Fruit fly (Drosophila melanogaster) whole organism, wandering third instar larva: ENCODE data around the gene CG4558.

ENCODE experiments used
- Abd-B ChIP-seq: fragments of >200 bp; optimal IDR thresholded peaks from 2 replicates; lab custom pipeline; 2017; ENCODE audit warnings: missing biosample characterization, missing genetic modification characterization
- CG32264 ChIP-seq: fragments of 200-800 bp; sonication (Bioruptor generic); optimal IDR thresholded peaks from 2 replicates; lab custom pipeline; 2016; ENCODE audit warnings: missing biosample characterization, missing genetic modification characterization
- CG9705 ChIP-seq: fragments of 200-800 bp; sonication (Bioruptor generic); optimal IDR thresholded peaks from 2 replicates; lab custom pipeline; 2018; ENCODE audit warnings: missing biosample characterization, mild to moderate bottlenecking, missing genetic modification characterization
- Dfd ChIP-seq: fragments of >200 bp; optimal IDR thresholded peaks from 2 replicates; lab custom pipeline; 2017; ENCODE audit warnings: missing biosample characterization, missing genetic modification characterization
- Dif ChIP-seq: fragments of 200-275, 200-300 bp; sonication (Bioruptor generic); optimal IDR thresholded peaks from 2 replicates; lab custom pipeline; 2018; ENCODE audit warnings: missing biosample characterization, missing genetic modification characterization; ENCODE audit not compliant: partially characterized antibody
- GATAd ChIP-seq: sonication (Bioruptor generic); optimal IDR thresholded peaks from 2 replicates; lab custom pipeline; 2016; ENCODE audit warnings: missing biosample characterization, missing genetic modification characterization
- HLH106 ChIP-seq: fragments of 200-800 bp; optimal IDR thresholded peaks from 3 replicates; lab custom pipeline; 2019; ENCODE audit warnings: missing biosample characterization, mild to moderate bottlenecking, missing genetic modification characterization, moderate library complexity
- Hnf4 ChIP-seq: fragments of 200-800 bp; sonication (Bioruptor generic); optimal IDR thresholded peaks from 2 replicates; lab custom pipeline; 2016; ENCODE audit warnings: missing biosample characterization, mild to moderate bottlenecking, missing genetic modification characterization
- Hr78 ChIP-seq: fragments of >200 bp; optimal IDR thresholded peaks from 2 replicates; lab custom pipeline; 2017; ENCODE audit warnings: missing biosample characterization, missing genetic modification characterization
- Hr83 ChIP-seq: fragments of 200-300 bp; sonication (Bioruptor generic); optimal IDR thresholded peaks from 2 replicates; lab custom pipeline; 2016; ENCODE audit warnings: missing biosample characterization, mild to moderate bottlenecking, missing genetic modification characterization, moderate library complexity; ENCODE audit not compliant: poor library complexity, severe bottlenecking
- Jra ChIP-seq: sonication (Bioruptor generic); optimal IDR thresholded peaks from 2 replicates; lab custom pipeline; 2016; ENCODE audit warnings: missing biosample characterization, missing genetic modification characterization
- Mio ChIP-seq: sonication (Bioruptor generic); optimal IDR thresholded peaks from 2 replicates; lab custom pipeline; 2016; ENCODE audit warnings: missing biosample characterization, missing genetic modification characterization
- Myc ChIP-seq: fragments of >200 bp; optimal IDR thresholded peaks from 2 replicates; lab custom pipeline; 2017
- N ChIP-seq: fragments of >200 bp; optimal IDR thresholded peaks from 2 replicates; lab custom pipeline; 2018; ENCODE audit warnings: missing biosample characterization, missing external identifiers, missing genetic modification characterization
- OdsH ChIP-seq: fragments of 200-800 bp; sonication (Bioruptor generic); optimal IDR thresholded peaks from 2 replicates; lab custom pipeline; 2016; ENCODE audit warnings: missing biosample characterization, mild to moderate bottlenecking, missing genetic modification characterization
- Rel ChIP-seq, 2 experiments: fragments of 200-800 bp; sonication (Bioruptor generic) in 1 of 2; optimal IDR thresholded peaks; 2 replicates in 1 of 2; 3 replicates in 1 of 2; lab custom pipeline; 2016 to 2019; ENCODE audit warnings: mild to moderate bottlenecking in 2 of 2, missing biosample characterization in 2 of 2, missing genetic modification characterization in 2 of 2, moderate library complexity in 1 of 2
- Sp1 ChIP-seq: fragments of 200-800 bp; sonication (Bioruptor generic); optimal IDR thresholded peaks from 3 replicates; lab custom pipeline; 2019; ENCODE audit warnings: missing biosample characterization, mild to moderate bottlenecking, missing genetic modification characterization, moderate library complexity
- Vsx2 ChIP-seq: fragments of 200-300, 225-300 bp; sonication (Bioruptor generic); optimal IDR thresholded peaks from 2 replicates; lab custom pipeline; 2018; ENCODE audit warnings: missing biosample characterization, missing genetic modification characterization; ENCODE audit not compliant: partially characterized antibody
- br ChIP-seq: fragments of 200-800 bp; sonication (Bioruptor generic); optimal IDR thresholded peaks from 2 replicates; lab custom pipeline; 2016; ENCODE audit warnings: missing biosample characterization, missing genetic modification characterization
- dl ChIP-seq, 2 experiments: fragments of 175-275, 200-275 bp in 1 of 2; fragments of 200-275 bp in 1 of 2; sonication (Bioruptor generic); optimal IDR thresholded peaks; lab custom pipeline; 2018; ENCODE audit warnings: mild to moderate bottlenecking in 2 of 2, missing biosample characterization in 2 of 2, missing genetic modification characterization in 2 of 2, moderate library complexity in 2 of 2; ENCODE audit not compliant: partially characterized antibody in 2 of 2, insufficient read depth in 1 of 2
- dmrt93B ChIP-seq: fragments of 200-800 bp; sonication (Bioruptor generic); optimal IDR thresholded peaks from 2 replicates; lab custom pipeline; 2018; ENCODE audit warnings: missing biosample characterization, mild to moderate bottlenecking, missing genetic modification characterization
- dsf ChIP-seq: sonication (Bioruptor generic); optimal IDR thresholded peaks from 2 replicates; lab custom pipeline; 2016; ENCODE audit warnings: missing biosample characterization, missing genetic modification characterization, borderline replicate concordance
- ey ChIP-seq: fragments of 200-800 bp; sonication (Bioruptor generic); optimal IDR thresholded peaks from 2 replicates; lab custom pipeline; 2016; ENCODE audit warnings: missing biosample characterization, missing genetic modification characterization
- foxo ChIP-seq, 2 experiments: fragments of 200-800 bp; sonication (Bioruptor generic); optimal IDR thresholded peaks; 2 replicates in 1 of 2; 3 replicates in 1 of 2; lab custom pipeline; 2016 to 2017; ENCODE audit warnings: missing biosample characterization in 2 of 2, missing genetic modification characterization in 2 of 2
- fru ChIP-seq: fragments of 200-800 bp; sonication (Bioruptor generic); optimal IDR thresholded peaks from 3 replicates; lab custom pipeline; 2016; ENCODE audit warnings: missing biosample characterization, mild to moderate bottlenecking, missing genetic modification characterization
- h ChIP-seq: fragments of 200-800 bp; sonication (Bioruptor generic); optimal IDR thresholded peaks from 3 replicates; lab custom pipeline; 2016; ENCODE audit warnings: missing biosample characterization, mild to moderate bottlenecking, missing genetic modification characterization
- jim ChIP-seq: fragments of 175-275, 200-325 bp; sonication (Bioruptor generic); optimal IDR thresholded peaks from 2 replicates; lab custom pipeline; 2016; ENCODE audit warnings: missing biosample characterization, mild to moderate bottlenecking, missing genetic modification characterization
- pan ChIP-seq: fragments of >200 bp; optimal IDR thresholded peaks from 2 replicates; lab custom pipeline; 2017
- psq ChIP-seq: fragments of 200-800 bp; sonication (Bioruptor generic); optimal IDR thresholded peaks from 3 replicates; lab custom pipeline; 2017; ENCODE audit warnings: missing biosample characterization, mild to moderate bottlenecking, missing genetic modification characterization, moderate library complexity
- rgr ChIP-seq: fragments of 200-800 bp; sonication (Bioruptor generic); optimal IDR thresholded peaks from 3 replicates; lab custom pipeline; 2016; ENCODE audit warnings: missing biosample characterization, mild to moderate bottlenecking, missing genetic modification characterization
- sage ChIP-seq: fragments of 200-800 bp; sonication (Bioruptor generic); optimal IDR thresholded peaks from 2 replicates; lab custom pipeline; 2016; ENCODE audit warnings: missing biosample characterization, mild to moderate bottlenecking, missing genetic modification characterization
- sv ChIP-seq: fragments of 200-800 bp; sonication (Bioruptor generic); optimal IDR thresholded peaks from 3 replicates; lab custom pipeline; 2016; ENCODE audit warnings: missing biosample characterization, missing genetic modification characterization
- tai ChIP-seq: sonication (Bioruptor generic); optimal IDR thresholded peaks from 2 replicates; lab custom pipeline; 2016; ENCODE audit warnings: missing biosample characterization, missing genetic modification characterization
- usp ChIP-seq: fragments of >200 bp; optimal IDR thresholded peaks from 2 replicates; lab custom pipeline; 2017; ENCODE audit warnings: missing biosample characterization, missing genetic modification characterization
- woc ChIP-seq: sonication (Bioruptor generic); optimal IDR thresholded peaks from 2 replicates; lab custom pipeline; 2016; ENCODE audit warnings: missing biosample characterization, mild to moderate bottlenecking, missing genetic modification characterization

Gene CG4558

DNA sequence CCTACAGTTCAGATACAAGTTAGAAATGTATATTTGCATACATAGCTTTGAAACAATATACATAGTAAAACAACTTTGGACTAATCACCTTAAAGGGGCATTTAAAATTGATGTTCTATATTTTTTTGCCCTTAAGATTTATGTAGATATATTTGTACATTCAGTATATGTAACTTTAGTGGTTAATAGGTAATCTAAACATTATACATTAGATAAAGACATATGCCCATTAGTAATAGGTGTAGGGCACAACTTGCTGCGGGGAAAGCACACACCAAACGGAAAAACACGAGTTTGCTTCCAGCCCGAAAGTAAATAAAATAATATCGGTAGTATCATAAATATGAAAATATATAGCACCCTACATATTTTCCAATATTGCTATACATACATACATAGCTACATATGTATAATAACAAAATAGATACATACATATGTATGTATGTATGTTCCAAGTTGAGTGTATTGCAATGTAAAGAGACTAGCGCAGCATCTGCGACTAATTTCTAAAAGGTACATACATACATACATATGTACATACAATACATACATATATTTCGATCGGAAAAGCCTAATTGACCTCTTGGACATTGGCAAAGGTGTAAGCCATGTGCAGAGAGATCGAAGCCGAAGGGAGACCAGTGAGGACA, 13.8 kb downstream of the CG4558 start, which contains the start of gene CG43736 (continued):
- TF ChIP-seq woc (GFP tag; lab: Kevin White, UChicago) = peak; percentile 77

DNA sequence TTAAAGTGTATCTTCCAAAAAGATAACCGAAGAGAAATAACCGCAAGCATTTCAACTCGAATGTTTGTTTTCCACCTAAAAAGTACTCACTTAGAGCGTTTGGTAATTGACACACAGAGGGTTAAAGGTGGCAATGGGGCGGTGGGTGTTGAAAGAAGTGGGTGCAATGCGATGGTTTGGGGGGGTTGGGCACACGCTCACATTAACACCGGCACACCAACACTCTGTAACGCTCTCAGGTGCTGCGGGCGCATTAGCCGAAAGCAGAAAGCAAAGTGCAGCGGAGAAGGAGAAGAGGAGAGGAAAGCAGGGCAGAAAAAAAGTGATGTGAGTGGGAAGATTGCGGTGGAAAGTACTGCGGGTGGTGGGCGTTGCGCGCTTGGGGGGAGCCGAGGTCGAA, 15.5 kb downstream of the CG4558 start:
- TF ChIP-seq usp (GFP tag; lab: Kevin White, UChicago) (no peak), Jra (no peak), br (GFP tag; lab: Kevin White, UChicago) (no peak), h (GFP tag; lab: Kevin White, UChicago) (no peak), psq (peak; percentile 29)

DNA sequence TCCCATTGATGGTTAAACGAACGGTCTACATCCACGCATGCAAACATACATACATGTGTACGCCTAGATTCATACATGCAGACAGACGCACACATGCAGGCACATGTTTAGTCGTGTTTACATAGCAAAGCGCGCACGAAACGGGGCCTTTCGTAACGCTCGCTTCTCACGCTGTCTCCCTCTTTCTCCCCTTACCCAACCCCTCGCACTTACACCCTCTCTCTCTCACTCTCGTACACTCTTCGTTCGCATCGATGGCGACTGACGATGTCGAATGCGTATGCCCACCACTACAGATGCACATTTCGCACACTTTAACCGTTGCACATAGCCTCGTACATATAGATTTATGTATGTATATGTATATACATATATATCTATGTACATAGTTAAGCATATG, 16.5 kb downstream of the CG4558 start:
- no peak for TF ChIP-seq fru (GFP tag; lab: Kevin White, UChicago)
- no peak for TF ChIP-seq Rel (GFP tag; optimal IDR thresholded peaks at IDR 0.05; lab: Kevin White, UChicago)
- peak; percentile 55 for TF ChIP-seq Rel (tag; optimal IDR thresholded peaks at IDR 0.05; lab: Kevin White, UChicago)
- TF ChIP-seq Hr83 (GFP tag; lab: Kevin White, UChicago) = no peak
- no peak for TF ChIP-seq CG9705
- TF ChIP-seq OdsH (GFP tag; lab: Kevin White, UChicago) = no peak
- TF ChIP-seq Vsx2 (GFP tag; lab: Kevin White, UChicago) = peak; percentile 69
- TF ChIP-seq N (GFP tag; lab: Kevin White, UChicago) = no peak
- peak; percentile 66 for TF ChIP-seq psq
- TF ChIP-seq Dfd (GFP tag; lab: Kevin White, UChicago) = no peak
- TF ChIP-seq dl (GFP tag; optimal IDR thresholded peaks at IDR 0.05; lab: Kevin White, UChicago; ENCODE audit: insufficient read depth in 1 of 2, partially characterized antibody in 2 of 2) = no peak
- TF ChIP-seq, all 38 proteins: peak for 3

DNA sequence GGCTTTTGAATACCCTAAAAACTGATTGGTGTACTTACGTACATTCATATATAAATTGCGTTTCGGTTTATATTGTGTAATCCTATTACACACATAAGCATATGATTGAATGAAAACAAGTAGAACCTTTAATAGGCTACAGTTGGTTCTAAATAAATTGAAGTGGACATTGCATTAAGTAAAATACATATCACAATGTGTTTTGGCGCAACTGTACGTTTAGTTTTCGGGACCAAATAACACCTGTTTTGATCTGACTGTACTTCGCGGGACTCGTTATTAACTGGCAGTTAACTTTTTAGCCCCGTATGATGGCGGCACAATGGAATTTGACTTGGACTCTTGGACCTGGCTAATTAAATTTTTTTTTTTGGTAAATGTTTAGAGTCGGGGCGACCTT, 17.2 kb downstream of the CG4558 start:
- TF ChIP-seq woc (GFP tag; lab: Kevin White, UChicago) = peak; percentile 31
- TF ChIP-seq rgr = no peak
- peak; percentile 31 for TF ChIP-seq Vsx2 (GFP tag; lab: Kevin White, UChicago)
- no peak for TF ChIP-seq Sp1 (GFP tag; lab: Kevin White, UChicago)
- no peak for TF ChIP-seq Hr83 (GFP tag; lab: Kevin White, UChicago)
- TF ChIP-seq ey (GFP tag; lab: Kevin White, UChicago) = no peak
- TF ChIP-seq foxo (GFP tag; optimal IDR thresholded peaks at IDR 0.05; lab: Kevin White, UChicago) = no peak
- TF ChIP-seq Hr78 (GFP tag; lab: Kevin White, UChicago) = no peak
- TF ChIP-seq Myc (lab: Kevin White, UChicago) = no peak

DNA sequence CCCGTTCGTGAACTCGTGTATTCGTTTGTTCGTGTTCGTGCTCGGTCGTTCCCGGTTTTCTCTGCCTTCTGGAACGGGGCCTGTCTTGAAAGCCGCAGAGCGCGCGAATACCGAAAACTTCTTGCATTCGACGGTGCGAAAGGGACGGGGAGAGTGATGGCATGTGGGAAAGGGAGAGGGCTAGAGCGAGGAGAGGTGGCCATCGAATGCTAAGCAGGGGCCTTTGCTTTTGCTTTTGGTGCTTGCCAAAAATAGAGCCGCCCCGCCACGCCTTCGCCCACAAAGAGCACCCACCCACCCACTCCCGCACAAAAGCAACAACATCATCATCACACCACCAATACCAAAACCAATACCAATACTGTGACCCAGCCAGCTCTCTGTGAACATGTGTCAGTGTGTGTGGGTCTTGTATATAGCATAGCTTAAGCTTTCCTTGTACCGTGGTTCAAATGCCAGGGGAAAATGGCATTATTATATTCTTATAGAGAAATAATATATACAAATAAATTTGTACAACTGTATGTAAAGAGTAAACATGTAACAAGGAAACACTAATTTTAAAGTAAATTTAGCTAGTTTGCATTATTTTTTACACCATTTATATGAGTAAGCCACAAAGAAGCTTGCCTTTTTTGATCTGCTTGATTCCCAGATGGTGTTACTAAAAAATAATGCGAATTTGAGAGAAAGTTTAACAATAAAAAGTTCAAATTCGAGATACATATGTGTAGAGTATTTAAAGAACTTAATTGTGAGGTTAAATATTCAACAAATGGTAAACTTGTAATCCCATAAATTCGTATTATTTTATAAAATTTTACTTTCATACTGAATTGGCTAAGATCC, 17.8 kb downstream of the CG4558 start, which contains the start of gene CG14434:
TSS of gene CG14434 (minus strand) at position 20 of the 849 bp plus-strand sequence.
- no peak for TF ChIP-seq pan (lab: Kevin White, UChicago)
- no peak for TF ChIP-seq Hr83 (GFP tag; lab: Kevin White, UChicago)
- TF ChIP-seq sv = peak; percentile 41
- no peak for TF ChIP-seq psq
- no peak for TF ChIP-seq Hnf4 (GFP tag; lab: Kevin White, UChicago)
- TF ChIP-seq N (GFP tag; lab: Kevin White, UChicago) = no peak
- no peak for TF ChIP-seq jim (GFP tag; lab: Kevin White, UChicago)
- TF ChIP-seq CG32264 (GFP tag; lab: Kevin White, UChicago) = no peak
- TF ChIP-seq fru (GFP tag; lab: Kevin White, UChicago) = peak; percentile 71
- no peak for TF ChIP-seq sage (GFP tag; lab: Kevin White, UChicago)
- no peak for TF ChIP-seq dsf (GFP tag; lab: Kevin White, UChicago)
- peak; percentile 49 for TF ChIP-seq rgr
- TF ChIP-seq Hr78 (GFP tag; lab: Kevin White, UChicago) = no peak
- peak; percentile 62 for TF ChIP-seq woc (GFP tag; lab: Kevin White, UChicago)
- peak; percentile 57 for TF ChIP-seq OdsH (GFP tag; lab: Kevin White, UChicago)
- no peak for TF ChIP-seq Dfd (GFP tag; lab: Kevin White, UChicago)
- peak; percentile 37 for TF ChIP-seq tai (GFP tag; lab: Kevin White, UChicago)
- no peak for TF ChIP-seq Vsx2 (GFP tag; lab: Kevin White, UChicago)
- TF ChIP-seq Rel (GFP tag; optimal IDR thresholded peaks at IDR 0.05; lab: Kevin White, UChicago) = no peak
- no peak for TF ChIP-seq Rel (tag; optimal IDR thresholded peaks at IDR 0.05; lab: Kevin White, UChicago)
- TF ChIP-seq Abd-B (GFP tag; lab: Kevin White, UChicago) = no peak
- TF ChIP-seq usp (GFP tag; lab: Kevin White, UChicago) = no peak
- TF ChIP-seq GATAd = no peak
- TF ChIP-seq Mio = no peak
- TF ChIP-seq Dif = no peak
- peak; percentile 75 for TF ChIP-seq Sp1 (GFP tag; lab: Kevin White, UChicago)
- peak; percentile 62 for TF ChIP-seq HLH106 (tag; lab: Kevin White, UChicago)
- peak; percentile 20 for TF ChIP-seq br (GFP tag; lab: Kevin White, UChicago)
- no peak for TF ChIP-seq dl (GFP tag; optimal IDR thresholded peaks at IDR 0.05; lab: Kevin White, UChicago; ENCODE audit: insufficient read depth in 1 of 2, partially characterized antibody in 2 of 2)
- peak; percentile 70 for TF ChIP-seq dmrt93B (GFP tag; lab: Kevin White, UChicago)
- no peak for TF ChIP-seq CG9705
- TF ChIP-seq h (GFP tag; lab: Kevin White, UChicago) = peak; percentile 40
